Worm (Caenorhabditis elegans) whole organism, young adult: ENCODE measurements around the gene T28F12.1.

Experiments
- K11D2.4 ChIP-seq: fragments of 200-800 bp; sonication (Bioruptor generic); IDR thresholded peaks from 2 replicates; pipeline ENCODE4 v1.3.6; 2022; ENCODE audit warnings: missing genetic modification reagents, missing genetic modification characterization, missing compliant biosample characterization
- Y56A3A.18 ChIP-seq: fragments of 200-800 bp; sonication (Bioruptor generic); IDR thresholded peaks from 2 replicates; pipeline ENCODE4 v1.3.6; 2022; ENCODE audit warnings: missing genetic modification reagents, missing genetic modification characterization, missing compliant biosample characterization
- Y95B8A.8 ChIP-seq: fragments of 200-800 bp; sonication (Bioruptor generic); IDR thresholded peaks from 2 replicates; pipeline ENCODE4 v1.3.6; 2022; ENCODE audit warnings: missing genetic modification reagents, missing genetic modification characterization, missing compliant biosample characterization
- aptf-3 ChIP-seq: fragments of 200-800 bp; sonication (Bioruptor generic); IDR thresholded peaks from 2 replicates; pipeline ENCODE4 v1.3.6; 2022; ENCODE audit warnings: missing genetic modification characterization, missing compliant biosample characterization
- ceh-79 ChIP-seq: sonication (generic microtip); optimal IDR thresholded peaks from 2 replicates; lab custom pipeline; 2017; ENCODE audit warnings: mild to moderate bottlenecking, missing genetic modification characterization, missing compliant biosample characterization
- efl-1 ChIP-seq: fragments of 150-350 bp; optimal IDR thresholded peaks from 2 replicates; lab custom pipeline; 2014; ENCODE audit warnings: missing biosample characterization, missing genetic modification reagents, missing genetic modification characterization
- hlh-26 ChIP-seq: fragments of 200-800 bp; sonication (Bioruptor generic); conservative IDR thresholded peaks from 2 replicates; pipeline ENCODE4 v1.3.6; 2022; ENCODE audit warnings: missing genetic modification reagents, missing genetic modification characterization, missing compliant biosample characterization
- nfya-1 ChIP-seq: sonication (generic microtip); optimal IDR thresholded peaks from 2 replicates; lab custom pipeline; 2017; ENCODE audit warnings: antibody characterized with exemption, missing compliant biosample characterization, missing genetic modification characterization, borderline replicate concordance; ENCODE audit not compliant: insufficient read depth
- pha-4 ChIP-seq: fragments of 150-350 bp; sonication (generic microtip); optimal IDR thresholded peaks from 2 replicates; lab custom pipeline; 2014; ENCODE audit warnings: missing biosample characterization, missing genetic modification reagents, missing genetic modification characterization
- sdz-38 ChIP-seq: sonication (generic microtip); optimal IDR thresholded peaks from 2 replicates; lab custom pipeline; 2016; ENCODE audit warnings: missing genotype, missing genetic modification characterization, missing compliant biosample characterization
- unc-130 ChIP-seq: sonication (generic microtip); optimal IDR thresholded peaks from 2 replicates; lab custom pipeline; 2016; ENCODE audit warnings: missing genetic modification reagents, missing genetic modification characterization, missing compliant biosample characterization
- ztf-22 ChIP-seq: fragments of 200-800 bp; sonication (Bioruptor generic); optimal IDR thresholded peaks from 2 replicates; lab custom pipeline; 2018; ENCODE audit warnings: mild to moderate bottlenecking, missing genetic modification characterization, moderate library complexity, missing compliant biosample characterization

DNA sequence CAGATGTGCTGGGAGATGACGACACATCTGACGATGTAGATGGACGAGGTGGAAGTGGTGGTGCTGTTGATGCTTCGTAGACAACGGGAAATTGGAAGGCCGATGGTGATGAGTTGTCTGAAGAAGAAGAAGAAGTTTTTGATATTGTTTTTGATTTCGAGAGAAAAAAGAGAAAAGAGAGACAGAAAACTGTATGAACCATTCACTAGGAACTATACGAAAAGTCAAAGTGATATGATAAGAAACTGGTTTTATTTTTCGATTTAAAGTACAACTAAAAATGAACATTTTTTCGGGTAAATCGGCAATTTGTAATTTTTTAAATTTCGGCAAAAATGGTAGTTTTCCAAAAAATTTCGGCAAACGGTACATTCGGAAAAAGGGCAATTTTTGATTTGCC is 5.8 kb downstream of the T28F12.1 start:
- TF ChIP-seq hlh-26 (no peak), nfya-1 (tag; lab: Kevin White, UChicago) (no peak), Y95B8A.8 (GFP tag; lab: Robert Waterston, UW) (no peak), ztf-22 (GFP tag; lab: Kevin White, UChicago) (no peak), Y56A3A.18 (GFP tag; lab: Robert Waterston, UW) (no peak), ceh-79 (tag; lab: Kevin White, UChicago) (no peak), aptf-3 (GFP tag; lab: Robert Waterston, UW) (no peak), unc-130 (GFP tag; lab: Kevin White, UChicago) (no peak), K11D2.4 (GFP tag; lab: Robert Waterston, UW) (no peak), pha-4 (tag; lab: Kevin White, UChicago) (no peak), efl-1 (no peak), sdz-38 (tag; lab: Kevin White, UChicago) (no peak)
